Worm (Caenorhabditis elegans): ENCODE results near the gene T28C12.15.
A peak's percentile ranks its signal among the peaks of the same experiment; 100 is the strongest.

- TF ChIP-seq ama-1 (optimal IDR thresholded peaks at IDR 0.05) = peak; percentile 77
- TF ChIP-seq ama-1 (GFP tag; optimal IDR thresholded peaks at IDR 0.05) = no peak
- peak; percentile 17 for TF ChIP-seq ets-4 (GFP tag; optimal IDR thresholded peaks at IDR 0.05)
- no peak for TF ChIP-seq pha-4 (tag; optimal IDR thresholded peaks at IDR 0.05)
- no peak for TF ChIP-seq zim-3 (tag; optimal IDR thresholded peaks at IDR 0.05)
- TF ChIP-seq ztf-18 (tag; optimal IDR thresholded peaks at IDR 0.05) = peak; percentile 18
- TF ChIP-seq hmg-20 (GFP tag; IDR thresholded peaks at IDR 0.05) = no peak
- no peak for TF ChIP-seq unc-62 (GFP tag; optimal IDR thresholded peaks at IDR 0.05)
- TF ChIP-seq bed-1 (GFP tag; IDR thresholded peaks at IDR 0.05) = no peak
- peak; percentile 19 for TF ChIP-seq ztf-26 (tag; optimal IDR thresholded peaks at IDR 0.05)
These were observed 45.4 kb downstream of the T28C12.15 start, which contains the start of gene F31F7.1 for ce11 chrV:6276205-6276604.
